Fruit fly (Drosophila melanogaster): Measurements from ENCODE around the gene CG6638.

Gene CG6638

dm6 chr3L:8554024-8554642, 21.7 kb downstream of the CG6638 start (continued):
- TF ChIP-seq pan (optimal IDR thresholded peaks at IDR 0.05) (no peak), pan (GFP tag; optimal IDR thresholded peaks at IDR 0.05 in 1 of 2, IDR thresholded peaks at IDR 0.05 in 1 of 2) (no peak), CG5180 (GFP tag; optimal IDR thresholded peaks at IDR 0.05) (no peak), kah (GFP tag; optimal IDR thresholded peaks at IDR 0.05) (no peak), pros (GFP tag; optimal IDR thresholded peaks at IDR 0.05) (no peak), fd96Cb (tag; optimal IDR thresholded peaks at IDR 0.05) (no peak), tin (GFP tag; optimal IDR thresholded peaks at IDR 0.05) (no peak), CG11247 (GFP tag; IDR thresholded peaks at IDR 0.05) (no peak), CG14860 (GFP tag; IDR thresholded peaks at IDR 0.05; ENCODE audit: partially characterized antibody) (no peak), ranshi (GFP tag; IDR thresholded peaks at IDR 0.05) (no peak), Doc3 (GFP tag; IDR thresholded peaks at IDR 0.05; ENCODE audit: partially characterized antibody) (no peak), Atf3 (GFP tag; optimal IDR thresholded peaks at IDR 0.05) (no peak), CG6689 (GFP tag; IDR thresholded peaks at IDR 0.05) (no peak), Fer2 (tag; optimal IDR thresholded peaks at IDR 0.05) (no peak), CG12744 (GFP tag; optimal IDR thresholded peaks at IDR 0.05) (no peak), CG17359 (tag; optimal IDR thresholded peaks at IDR 0.05) (no peak), CG31388 (GFP tag; optimal IDR thresholded peaks at IDR 0.05) (no peak), pb (GFP tag; optimal IDR thresholded peaks at IDR 0.05) (no peak), Blimp-1 (GFP tag; optimal IDR thresholded peaks at IDR 0.05) (peak; percentile 72), Pdp1 (GFP tag; optimal IDR thresholded peaks at IDR 0.05) (peak in 1 of 2 experiments; percentile 62), twi (tag; optimal IDR thresholded peaks at IDR 0.05) (peak; percentile 83), pnt (GFP tag; optimal IDR thresholded peaks at IDR 0.05) (no peak), ci (GFP tag; IDR thresholded peaks at IDR 0.05) (peak; percentile 27; the same call in 1 of the 3 replicates), sug (tag; optimal IDR thresholded peaks at IDR 0.05) (peak; percentile 66), Dref (GFP tag; IDR thresholded peaks at IDR 0.05) (no peak), CG8359 (GFP tag; optimal IDR thresholded peaks at IDR 0.05; ENCODE audit: borderline replicate concordance) (no peak), CG11695 (GFP tag; IDR thresholded peaks at IDR 0.05) (no peak), CHES-1-like (GFP tag; optimal IDR thresholded peaks at IDR 0.05) (no peak), ttk (GFP tag; IDR thresholded peaks at IDR 0.05) (no peak), crc (GFP tag; optimal IDR thresholded peaks at IDR 0.05) (no peak), abd-A (tag; optimal IDR thresholded peaks at IDR 0.05) (no peak), CG18011 (GFP tag; optimal IDR thresholded peaks at IDR 0.05) (no peak), slp2 (GFP tag; optimal IDR thresholded peaks at IDR 0.05) (no peak), HLH3B (GFP tag; IDR thresholded peaks at IDR 0.05) (no peak), Dll (GFP tag; IDR thresholded peaks at IDR 0.05; ENCODE audit: partially characterized antibody) (no peak), dysf (GFP tag; IDR thresholded peaks at IDR 0.05) (no peak), Med (GFP tag) (peak; percentile 76), CG14014 (GFP tag; IDR thresholded peaks at IDR 0.05) (no peak), dati (GFP tag; IDR thresholded peaks at IDR 0.05) (no peak), CG2678 (tag; optimal IDR thresholded peaks at IDR 0.05) (no peak), CG12942 (GFP tag; optimal IDR thresholded peaks at IDR 0.05) (no peak), MESR4 (GFP tag; optimal IDR thresholded peaks at IDR 0.05) (no peak), CG12299 (tag; optimal IDR thresholded peaks at IDR 0.05) (no peak), CG31365 (tag; optimal IDR thresholded peaks at IDR 0.05) (no peak), zf30C (GFP tag; optimal IDR thresholded peaks at IDR 0.05) (no peak), mirr (GFP tag; optimal IDR thresholded peaks at IDR 0.05) (peak; percentile 49), CG11398 (GFP tag; optimal IDR thresholded peaks at IDR 0.05) (no peak), emc (GFP tag; optimal IDR thresholded peaks at IDR 0.05) (no peak), CG4360 (GFP tag; IDR thresholded peaks at IDR 0.05) (no peak), sim (GFP tag; IDR thresholded peaks at IDR 0.05) (no peak), C15 (GFP tag; IDR thresholded peaks at IDR 0.05) (no peak)
